Worm (Caenorhabditis elegans) whole organism, midembryonic: Measurements from ENCODE around the gene his-3.

ENCODE experiments used
- flt-1 ChIP-seq: fragments of 200-800 bp; sonication (Bioruptor generic); IDR thresholded peaks from 2 replicates; pipeline ENCODE4 v1.3.6; 2022; ENCODE audit warnings: missing genetic modification characterization, missing compliant biosample characterization
- klf-2 ChIP-seq: fragments of 200-800 bp; sonication (Bioruptor generic); conservative IDR thresholded peaks from 2 replicates; pipeline ENCODE4 v1.3.6; 2022; ENCODE audit warnings: missing genetic modification reagents, missing genetic modification characterization, missing compliant biosample characterization
- med-1 ChIP-seq: sonication (generic microtip); optimal IDR thresholded peaks from 2 replicates; lab custom pipeline; 2017; ENCODE audit warnings: missing genetic modification characterization, mild to moderate bottlenecking, missing compliant biosample characterization, antibody characterized with exemption, missing genetic modification reagents; ENCODE audit not compliant: insufficient read depth
- ref-1 ChIP-seq: fragments of 200-800 bp; sonication (Bioruptor generic); conservative IDR thresholded peaks from 2 replicates; pipeline ENCODE4 v1.3.6; 2022; ENCODE audit warnings: missing genetic modification reagents, missing genetic modification characterization, missing compliant biosample characterization
- ztf-29 ChIP-seq: fragments of 200-800 bp; sonication (Bioruptor generic); IDR thresholded peaks from 2 replicates; pipeline ENCODE4 v1.3.6; 2022; ENCODE audit warnings: missing genetic modification reagents, missing genetic modification characterization, missing compliant biosample characterization

DNA sequence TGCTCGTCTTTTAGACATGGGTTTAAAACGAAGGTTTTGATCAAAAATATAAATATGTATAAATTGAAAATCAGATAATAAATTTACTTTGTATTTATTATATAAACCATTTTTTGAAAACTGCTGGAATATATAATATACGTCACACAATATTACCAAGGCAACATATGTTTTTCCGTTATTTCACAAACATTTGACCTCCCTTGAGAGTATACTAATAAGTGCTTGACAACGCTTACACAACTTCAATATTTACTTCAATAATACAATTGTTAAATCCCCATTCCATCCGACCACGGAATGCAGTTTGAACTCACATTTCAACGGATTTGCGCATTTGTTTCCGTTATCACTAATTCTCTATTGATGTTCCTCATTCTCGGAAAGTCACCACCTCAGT is 6.9 kb downstream of the his-3 start, which contains the start of gene str-198:
- no peak for TF ChIP-seq med-1
- TF ChIP-seq ztf-29, result no peak
- TF ChIP-seq flt-1 (GFP tag; lab: Robert Waterston, UW), result no peak
- no peak for TF ChIP-seq ref-1 (GFP tag; lab: Robert Waterston, UW)
- no peak for TF ChIP-seq klf-2 (GFP tag; lab: Robert Waterston, UW)
